Fruit fly (Drosophila melanogaster) whole organism, prepupa: ENCODE data around the gene Obp19d.
"Not testable (repeated sequence)": the region's sequence is repeated elsewhere in the genome, so short reads cannot be mapped to it uniquely, and the experiment has no call there.

Experiments used
- CG10631 ChIP-seq: fragments of 200-800 bp; sonication (Bioruptor generic); optimal IDR thresholded peaks from 2 replicates; lab custom pipeline; 2016; ENCODE audit warnings: missing biosample characterization, missing genetic modification characterization
- CG10669 ChIP-seq: fragments of 200-800 bp; sonication (Bioruptor generic); optimal IDR thresholded peaks from 3 replicates; lab custom pipeline; 2018; ENCODE audit warnings: missing biosample characterization, mild to moderate bottlenecking, missing genetic modification characterization, moderate library complexity
- CG16779 ChIP-seq: fragments of 200-800 bp; sonication (Bioruptor generic); optimal IDR thresholded peaks from 3 replicates; lab custom pipeline; 2017; ENCODE audit warnings: missing biosample characterization, mild to moderate bottlenecking, missing genetic modification characterization
- CG31627 ChIP-seq: fragments of 200-800 bp; sonication (Bioruptor generic); optimal IDR thresholded peaks from 3 replicates; lab custom pipeline; 2016; ENCODE audit warnings: missing biosample characterization, missing genetic modification characterization
- CG32006 ChIP-seq: fragments of 200-800 bp; sonication (Bioruptor generic); optimal IDR thresholded peaks from 3 replicates; lab custom pipeline; 2017; ENCODE audit warnings: missing biosample characterization, mild to moderate bottlenecking, missing genetic modification characterization
- CG3919 ChIP-seq: fragments of 200-800 bp; sonication (Bioruptor generic); optimal IDR thresholded peaks from 3 replicates; lab custom pipeline; 2016; ENCODE audit warnings: missing biosample characterization, missing genetic modification characterization
- CG4318 ChIP-seq: fragments of 200-800 bp; sonication (Bioruptor generic); optimal IDR thresholded peaks from 3 replicates; lab custom pipeline; 2017; ENCODE audit warnings: missing biosample characterization, mild to moderate bottlenecking, missing genetic modification characterization
- CG6276 ChIP-seq: fragments of 200-800 bp; sonication (Bioruptor generic); optimal IDR thresholded peaks from 2 replicates; lab custom pipeline; 2017; ENCODE audit warnings: missing biosample characterization, mild to moderate bottlenecking, missing genetic modification characterization
- CG6792 ChIP-seq: fragments of 200-800 bp; sonication (Bioruptor generic); optimal IDR thresholded peaks from 3 replicates; lab custom pipeline; 2016; ENCODE audit warnings: missing biosample characterization, missing genetic modification characterization
- CG6808 ChIP-seq: fragments of 200-800 bp; sonication (Bioruptor generic); optimal IDR thresholded peaks from 3 replicates; lab custom pipeline; 2017; ENCODE audit warnings: missing biosample characterization, missing genetic modification characterization, mild to moderate bottlenecking, moderate library complexity, missing genetic modification reagents
- Eip75B ChIP-seq: fragments of 200-800 bp; sonication (Bioruptor generic); optimal IDR thresholded peaks from 3 replicates; lab custom pipeline; 2016; ENCODE audit warnings: missing biosample characterization, missing genetic modification characterization
- Eip78C ChIP-seq: fragments of 200-800 bp; sonication (Bioruptor generic); peaks from one replicate; lab custom pipeline; 2016; ENCODE audit warnings: missing biosample characterization, missing genetic modification characterization
- Ets21C ChIP-seq: fragments of 200-800 bp; sonication (Bioruptor generic); optimal IDR thresholded peaks from 3 replicates; lab custom pipeline; 2016; ENCODE audit warnings: missing biosample characterization, missing genetic modification characterization
- Gug ChIP-seq: fragments of 200-800 bp; sonication (Bioruptor generic); IDR thresholded peaks from 2 replicates; pipeline ENCODE4 v1.3.6; 2022; ENCODE audit warnings: missing biosample characterization, missing genetic modification characterization
- Hr38 ChIP-seq: sonication (Bioruptor generic); optimal IDR thresholded peaks from 2 replicates; lab custom pipeline; 2016; ENCODE audit warnings: missing biosample characterization, missing genetic modification characterization
- Hr4 ChIP-seq: fragments of 200-800 bp; sonication (Bioruptor generic); optimal IDR thresholded peaks from 3 replicates; lab custom pipeline; 2016; ENCODE audit warnings: missing biosample characterization, missing genetic modification characterization
- Lpt ChIP-seq: fragments of 200-800 bp; sonication (Bioruptor generic); optimal IDR thresholded peaks from 3 replicates; lab custom pipeline; 2016; ENCODE audit warnings: missing biosample characterization, missing genetic modification characterization
- OdsH ChIP-seq: fragments of 200-800 bp; sonication (Bioruptor generic); optimal IDR thresholded peaks from 3 replicates; lab custom pipeline; 2016; ENCODE audit warnings: missing biosample characterization, missing genetic modification characterization
- cyc ChIP-seq: fragments of 200-800 bp; sonication (Bioruptor generic); optimal IDR thresholded peaks from 3 replicates; lab custom pipeline; 2016; ENCODE audit warnings: missing biosample characterization, missing genetic modification characterization
- dac ChIP-seq: fragments of 200-800 bp; sonication (Bioruptor generic); optimal IDR thresholded peaks from 2 replicates; lab custom pipeline; 2017; ENCODE audit warnings: missing biosample characterization, mild to moderate bottlenecking, missing genetic modification characterization
- dsx ChIP-seq: fragments of 200-800 bp; optimal IDR thresholded peaks from 3 replicates; lab custom pipeline; 2019; ENCODE audit warnings: missing biosample characterization, mild to moderate bottlenecking, missing genetic modification characterization, moderate library complexity; ENCODE audit not compliant: poor library complexity, severe bottlenecking
- eg ChIP-seq: fragments of 200-800 bp; sonication (Bioruptor generic); IDR thresholded peaks from 3 replicates; pipeline ENCODE4 v1.3.6; 2022; ENCODE audit warnings: missing biosample characterization, missing genetic modification characterization
- fkh ChIP-seq: fragments of 200-800 bp; sonication (Bioruptor generic); optimal IDR thresholded peaks from 3 replicates; lab custom pipeline; 2017; ENCODE audit warnings: missing biosample characterization, mild to moderate bottlenecking, missing genetic modification characterization, moderate library complexity
- lz ChIP-seq: fragments of 200-800 bp; sonication (Bioruptor generic); optimal IDR thresholded peaks from 3 replicates; lab custom pipeline; 2016; ENCODE audit warnings: missing biosample characterization, missing genetic modification characterization
- salr ChIP-seq, 2 experiments: fragments of 200-800 bp; sonication (Bioruptor generic); optimal IDR thresholded peaks; 3 replicates each; lab custom pipeline; 2016 to 2018; ENCODE audit warnings: missing biosample characterization in 2 of 2, missing genetic modification characterization in 2 of 2, mild to moderate bottlenecking in 1 of 2
- spab ChIP-seq: fragments of 200-800 bp; sonication (Bioruptor generic); optimal IDR thresholded peaks from 2 replicates; lab custom pipeline; 2017; ENCODE audit warnings: missing biosample characterization, mild to moderate bottlenecking, missing genetic modification characterization, missing genetic modification reagents
- ss ChIP-seq, 2 experiments: fragments of 200-800 bp; sonication (Bioruptor generic); optimal IDR thresholded peaks; 2 replicates in 1 of 2; 3 replicates in 1 of 2; lab custom pipeline; 2017 to 2018; ENCODE audit warnings: mild to moderate bottlenecking in 2 of 2, missing biosample characterization in 2 of 2, missing genetic modification characterization in 2 of 2, moderate library complexity in 1 of 2
- svp ChIP-seq: fragments of 200-800 bp; sonication (Bioruptor generic); peaks from one replicate; lab custom pipeline; 2016; ENCODE audit warnings: missing biosample characterization, missing genetic modification characterization
- topi ChIP-seq: fragments of 200-800 bp; sonication (Bioruptor generic); optimal IDR thresholded peaks from 3 replicates; lab custom pipeline; 2016; ENCODE audit warnings: missing biosample characterization, missing genetic modification characterization
- vri ChIP-seq: fragments of 200-800 bp; sonication (Bioruptor generic); optimal IDR thresholded peaks from 3 replicates; lab custom pipeline; 2016; ENCODE audit warnings: missing biosample characterization, mild to moderate bottlenecking, missing genetic modification characterization

Obp19d gene

dm6 chrX:20446071-20446470 is 26.7 kb downstream of the Obp19d start, which contains the start of gene CG42578:
TSS of gene CG42578 (plus strand) at chrX:20446371.
- not testable (repeated sequence) for TF ChIP-seq fkh, Eip75B, Ets21C (GFP tag; lab: Kevin White, UChicago)

- no peak for TF ChIP-seq CG6792 (GFP tag; lab: Kevin White, UChicago)
- TF ChIP-seq Eip78C (GFP tag; lab: Kevin White, UChicago), result peak; percentile 26
- TF ChIP-seq CG10669, result peak; percentile 18
- TF ChIP-seq CG32006 (GFP tag; lab: Kevin White, UChicago), result peak; percentile 54
- peak; percentile 9 for TF ChIP-seq CG4318 (GFP tag; lab: Kevin White, UChicago)
- TF ChIP-seq Hr38 (GFP tag; lab: Kevin White, UChicago), result no peak
- TF ChIP-seq svp, result no peak
- no peak for TF ChIP-seq cyc
- TF ChIP-seq dsx (GFP tag; lab: Kevin White, UChicago), result no peak
- no peak for TF ChIP-seq Gug (GFP tag; lab: Robert Waterston, UW)
- TF ChIP-seq Eip75B (GFP tag; lab: Kevin White, UChicago), result no peak
- TF ChIP-seq Hr4 (GFP tag; lab: Kevin White, UChicago), result peak; percentile 8
- no peak for TF ChIP-seq CG31627 (GFP tag; lab: Kevin White, UChicago)
- no peak for TF ChIP-seq CG3919 (GFP tag; lab: Kevin White, UChicago)
- TF ChIP-seq eg, result no peak
- TF ChIP-seq CG6276 (GFP tag; lab: Kevin White, UChicago), result no peak
- TF ChIP-seq Ets21C (GFP tag; lab: Kevin White, UChicago), result no peak
- no peak for TF ChIP-seq lz (GFP tag; lab: Kevin White, UChicago)
- no peak for TF ChIP-seq CG16779 (tag; lab: Kevin White, UChicago)
- TF ChIP-seq spab (GFP tag; lab: Kevin White, UChicago), result no peak
- TF ChIP-seq salr (GFP tag; optimal IDR thresholded peaks at IDR 0.05; lab: Kevin White, UChicago), result no peak
- TF ChIP-seq vri (GFP tag; lab: Kevin White, UChicago), result no peak
- TF ChIP-seq ss (GFP tag; optimal IDR thresholded peaks at IDR 0.05; lab: Kevin White, UChicago), result peak in 1 of 2 experiments; percentile 3
- TF ChIP-seq topi (GFP tag; lab: Kevin White, UChicago), result peak; percentile 0
- peak; percentile 18 for TF ChIP-seq CG6808 (GFP tag; lab: Kevin White, UChicago)
- TF ChIP-seq CG10631, result no peak
Observed at dm6 chrX:20447865-20448584, 28.6 kb downstream of the Obp19d start.

DNA sequence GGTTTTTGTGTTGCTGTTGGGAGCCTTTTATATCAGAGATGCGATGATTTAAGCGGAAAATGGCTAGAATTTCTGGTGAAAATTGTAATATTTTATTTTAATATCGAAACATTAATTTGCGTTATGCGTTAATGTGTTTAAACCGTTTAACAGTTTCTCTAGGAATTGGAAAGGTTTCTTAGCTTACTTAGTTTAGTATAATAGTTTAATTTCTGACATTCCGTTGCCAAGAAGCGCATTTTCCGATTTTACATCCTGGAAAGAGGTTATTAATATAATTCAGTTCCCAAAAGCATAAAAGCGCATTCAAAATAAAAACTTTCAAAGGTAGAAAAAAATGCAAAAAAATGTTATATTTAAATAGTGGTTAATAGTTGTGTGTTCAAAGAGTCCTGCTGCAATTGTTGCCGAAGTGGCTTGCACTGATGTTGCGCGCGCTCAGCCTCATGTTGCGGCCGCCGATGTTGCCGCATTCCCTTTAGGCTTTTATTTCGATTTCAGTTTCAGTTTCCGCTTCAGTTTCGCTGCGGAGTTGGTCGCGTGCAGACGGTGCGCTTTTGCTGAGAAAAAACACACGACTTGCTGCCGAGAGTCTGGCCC is 29.5 kb downstream of the Obp19d start, which contains the start of gene tbc:
Gene tbc, plus strand, starts transcription at position 504 of the 600 bp plus-strand sequence.
- TF ChIP-seq Hr38 (GFP tag; lab: Kevin White, UChicago) (no peak), Lpt (no peak), OdsH (GFP tag; lab: Kevin White, UChicago) (no peak), CG6808 (GFP tag; lab: Kevin White, UChicago) (no peak), Ets21C (GFP tag; lab: Kevin White, UChicago) (no peak)

dm6 chrX:20466382-20466928 is 47.0 kb downstream of the Obp19d start:
- peak; percentile 57 for TF ChIP-seq Eip78C (GFP tag; lab: Kevin White, UChicago)
- no peak for TF ChIP-seq dac (GFP tag; lab: Kevin White, UChicago)
- TF ChIP-seq CG31627 (GFP tag; lab: Kevin White, UChicago), result no peak
- TF ChIP-seq CG3919 (GFP tag; lab: Kevin White, UChicago), result no peak
- TF ChIP-seq svp, result peak; percentile 54
